Worm (Caenorhabditis elegans) whole organism, L4 larva: ENCODE results near the gene flp-24.
A peak's percentile ranks its signal among the peaks of the same experiment; 100 is the strongest.

ENCODE experiments used
- F10B5.3 ChIP-seq: sonication (generic microtip); optimal IDR thresholded peaks from 2 replicates; lab custom pipeline; 2016; ENCODE audit warnings: mild to moderate bottlenecking, missing genetic modification characterization, missing compliant biosample characterization
- F37D6.2 ChIP-seq: sonication (generic microtip); optimal IDR thresholded peaks from 2 replicates; lab custom pipeline; 2016; ENCODE audit warnings: mild to moderate bottlenecking, missing genetic modification characterization, missing compliant biosample characterization
- F49E8.2 ChIP-seq: sonication (generic microtip); optimal IDR thresholded peaks from 2 replicates; lab custom pipeline; 2016; ENCODE audit warnings: missing compliant biosample characterization, mild to moderate bottlenecking, missing genetic modification characterization, borderline replicate concordance
- R02D3.7 ChIP-seq: fragments of 150-350 bp; sonication (generic microtip); optimal IDR thresholded peaks from 3 replicates; lab custom pipeline; 2014; ENCODE audit warnings: missing biosample characterization, missing genetic modification characterization
- T20F7.1 ChIP-seq: fragments of 200-800 bp; sonication (Bioruptor generic); optimal IDR thresholded peaks from 2 replicates; lab custom pipeline; 2018; ENCODE audit warnings: mild to moderate bottlenecking, missing genetic modification characterization, missing compliant biosample characterization
- Y48G9A.11 ChIP-seq: fragments of 200-800 bp; sonication (Bioruptor generic); IDR thresholded peaks from 2 replicates; pipeline ENCODE4 v1.3.6; 2022; ENCODE audit warnings: missing genetic modification reagents, missing genetic modification characterization, missing compliant biosample characterization
- ZK337.2 ChIP-seq: fragments of 200-800 bp; sonication (Bioruptor generic); IDR thresholded peaks from 2 replicates; pipeline ENCODE4 v1.3.6; 2022; ENCODE audit warnings: missing genetic modification reagents, missing genetic modification characterization, missing compliant biosample characterization
- aha-1 ChIP-seq: fragments of 150-350 bp; peaks from one replicate; lab custom pipeline; 2014; ENCODE audit warnings: missing biosample characterization, missing genetic modification characterization
- ama-1 ChIP-seq: fragments of 150-350 bp; optimal IDR thresholded peaks from 2 replicates; lab custom pipeline; 2014; ENCODE audit warnings: inconsistent platforms, mixed read lengths
- ceh-62 ChIP-seq: sonication (generic microtip); optimal IDR thresholded peaks from 2 replicates; lab custom pipeline; 2017; ENCODE audit warnings: missing biosample characterization, missing genetic modification characterization
- ceh-82 ChIP-seq: sonication (generic microtip); optimal IDR thresholded peaks from 2 replicates; lab custom pipeline; 2017; ENCODE audit warnings: missing biosample characterization, missing genetic modification characterization
- ces-1 ChIP-seq: fragments of 150-350 bp; sonication (generic microtip); optimal IDR thresholded peaks from 4 replicates; lab custom pipeline; 2014; ENCODE audit warnings: missing biosample characterization, missing genetic modification reagents, missing genetic modification characterization
- cey-2 ChIP-seq: sonication (generic microtip); optimal IDR thresholded peaks from 3 replicates; lab custom pipeline; 2017; ENCODE audit warnings: missing genetic modification characterization, mild to moderate bottlenecking, missing compliant biosample characterization, antibody characterized with exemption, borderline replicate concordance; ENCODE audit not compliant: insufficient read depth
- ctbp-1 ChIP-seq: fragments of 200-800 bp; sonication (Bioruptor generic); IDR thresholded peaks from 2 replicates; pipeline ENCODE4 v1.3.6; 2022; ENCODE audit warnings: missing genetic modification reagents, missing genetic modification characterization, missing compliant biosample characterization
- dmd-6 ChIP-seq: fragments of 200-800 bp; sonication (Bioruptor generic); IDR thresholded peaks from 2 replicates; pipeline ENCODE4 v1.3.6; 2022; ENCODE audit warnings: missing genetic modification reagents, missing genetic modification characterization, missing compliant biosample characterization
- dmd-8 ChIP-seq: fragments of 200-800 bp; sonication (Bioruptor generic); IDR thresholded peaks from 2 replicates; pipeline ENCODE4 v1.3.6; 2022; ENCODE audit warnings: missing genetic modification characterization, missing compliant biosample characterization
- egl-27 ChIP-seq: sonication (generic microtip); optimal IDR thresholded peaks from 3 replicates; lab custom pipeline; 2017; ENCODE audit warnings: missing biosample characterization, missing genetic modification reagents, missing genetic modification characterization
- fkh-10 ChIP-seq: fragments of 150-350 bp; optimal IDR thresholded peaks from 2 replicates; lab custom pipeline; 2014; ENCODE audit warnings: missing biosample characterization, missing genetic modification reagents, missing genetic modification characterization
- hlh-11 ChIP-seq: fragments of 200-800 bp; sonication (Bioruptor generic); optimal IDR thresholded peaks from 2 replicates; lab custom pipeline; 2018; ENCODE audit warnings: mild to moderate bottlenecking, missing genetic modification characterization, missing compliant biosample characterization
- hlh-30 ChIP-seq: sonication (generic microtip); optimal IDR thresholded peaks from 2 replicates; lab custom pipeline; 2017; ENCODE audit warnings: antibody characterized with exemption, mild to moderate bottlenecking, missing genetic modification characterization, missing compliant biosample characterization; ENCODE audit not compliant: insufficient read depth
- lin-15B ChIP-seq: fragments of 150-350 bp; sonication (generic microtip); optimal IDR thresholded peaks from 3 replicates; lab custom pipeline; 2014; ENCODE audit warnings: missing biosample characterization, missing genetic modification characterization
- lin-29 ChIP-seq: fragments of 200-800 bp; sonication (Bioruptor generic); IDR thresholded peaks from 2 replicates; pipeline ENCODE4 v1.3.6; 2022; ENCODE audit warnings: missing genetic modification reagents, missing genetic modification characterization, missing compliant biosample characterization
- lir-3 ChIP-seq: sonication (generic microtip); optimal IDR thresholded peaks from 2 replicates; lab custom pipeline; 2016; ENCODE audit warnings: mild to moderate bottlenecking, missing genetic modification characterization, missing compliant biosample characterization
- mdl-1 ChIP-seq, 2 experiments: fragments of 150-350 bp in 1 of 2; sonication (generic microtip) in 1 of 2; optimal IDR thresholded peaks; 2 replicates each; lab custom pipeline; 2014 to 2017; ENCODE audit warnings: missing biosample characterization in 2 of 2, missing genetic modification characterization in 2 of 2
- mes-2 ChIP-seq: sonication (generic microtip); optimal IDR thresholded peaks from 2 replicates; lab custom pipeline; 2016; ENCODE audit warnings: missing genotype, mild to moderate bottlenecking, missing genetic modification characterization, missing compliant biosample characterization; ENCODE audit not compliant: poor library complexity, severe bottlenecking
- mxl-2 ChIP-seq: fragments of 200-800 bp; sonication (Bioruptor generic); conservative IDR thresholded peaks from 2 replicates; pipeline ENCODE4 v1.3.6; 2022; ENCODE audit warnings: missing genetic modification reagents, missing genetic modification characterization, missing compliant biosample characterization
- mxl-3 ChIP-seq: fragments of 200-800 bp; sonication (Bioruptor generic); optimal IDR thresholded peaks from 2 replicates; lab custom pipeline; 2018; ENCODE audit warnings: mild to moderate bottlenecking, missing genetic modification characterization, missing compliant biosample characterization
- nhr-237 ChIP-seq: sonication (generic microtip); optimal IDR thresholded peaks from 2 replicates; lab custom pipeline; 2017; ENCODE audit warnings: missing biosample characterization, missing genetic modification characterization
- nhr-28 ChIP-seq: fragments of 150-350 bp; optimal IDR thresholded peaks from 2 replicates; lab custom pipeline; 2014; ENCODE audit warnings: missing biosample characterization, missing genetic modification characterization
- nhr-41 ChIP-seq: fragments of 200-800 bp; sonication (Bioruptor generic); IDR thresholded peaks from 2 replicates; pipeline ENCODE4 v1.3.6; 2022; ENCODE audit warnings: missing genetic modification reagents, missing genetic modification characterization, missing compliant biosample characterization
- nhr-48 ChIP-seq: sonication (generic microtip); optimal IDR thresholded peaks from 2 replicates; lab custom pipeline; 2016; ENCODE audit warnings: mild to moderate bottlenecking, missing genetic modification characterization, missing compliant biosample characterization
- nhr-6 ChIP-seq: fragments of 150-350 bp; optimal IDR thresholded peaks from 2 replicates; lab custom pipeline; 2014; ENCODE audit warnings: missing biosample characterization, missing genetic modification characterization
- pha-4 ChIP-seq, 2 experiments: fragments of 150-350 bp in 1 of 2; fragments of 200-800 bp in 1 of 2; sonication (Bioruptor generic) in 1 of 2; IDR thresholded peaks in 1 of 2; optimal IDR thresholded peaks in 1 of 2; 2 replicates each; pipeline versions ENCODE4 v1.3.6 to Lab custom; 2014 to 2022; ENCODE audit warnings: missing genetic modification characterization in 2 of 2, missing genetic modification reagents in 2 of 2, missing biosample characterization in 1 of 2, missing compliant biosample characterization in 1 of 2
- skn-1 ChIP-seq: fragments of 150-350 bp; optimal IDR thresholded peaks from 2 replicates; lab custom pipeline; 2014; ENCODE audit warnings: missing biosample characterization, missing genetic modification characterization
- snpc-1.2 ChIP-seq: fragments of 200-800 bp; sonication (Bioruptor generic); IDR thresholded peaks from 2 replicates; pipeline ENCODE4 v1.3.6; 2022; ENCODE audit warnings: missing genetic modification reagents, missing genetic modification characterization, missing compliant biosample characterization
- spr-3 ChIP-seq: fragments of 200-800 bp; sonication (Bioruptor generic); optimal IDR thresholded peaks from 2 replicates; lab custom pipeline; 2018; ENCODE audit warnings: mild to moderate bottlenecking, missing genetic modification characterization, missing compliant biosample characterization
- unc-62 ChIP-seq, 3 experiments: fragments of 150-350 bp in 1 of 3; sonication (generic microtip); optimal IDR thresholded peaks in 2 of 3; peaks in 1 of 3; 1 replicate in 1 of 3; 2 replicates in 2 of 3; lab custom pipeline; 2014 to 2017; ENCODE audit warnings: missing biosample characterization in 3 of 3, missing genetic modification characterization in 3 of 3, missing genetic modification reagents in 3 of 3, missing genotype in 1 of 3
- vab-7 ChIP-seq: fragments of 200-800 bp; sonication (Bioruptor generic); IDR thresholded peaks from 2 replicates; pipeline ENCODE4 v1.3.6; 2022; ENCODE audit warnings: missing genetic modification reagents, missing genetic modification characterization, missing compliant biosample characterization
- zfp-2 ChIP-seq: sonication (generic microtip); optimal IDR thresholded peaks from 2 replicates; lab custom pipeline; 2016; ENCODE audit warnings: mild to moderate bottlenecking, missing genetic modification characterization, missing compliant biosample characterization
- zip-2 ChIP-seq: fragments of 150-350 bp; optimal IDR thresholded peaks from 2 replicates; lab custom pipeline; 2014; ENCODE audit warnings: missing biosample characterization, missing genetic modification characterization

flp-24 gene

ce11 chrIII:757981-758380 lies 33.1 kb downstream of the flp-24 start, which contains the start of gene T17H7.7:
Gene T17H7.7, minus strand, starts transcription at chrIII:758081.
- TF ChIP-seq unc-62 (GFP tag; optimal IDR thresholded peaks at IDR 0.05 in 1 of 2; lab: Kevin White, UChicago) (peak in 1 of 2 experiments; percentile 1), unc-62 (tag; optimal IDR thresholded peaks at IDR 0.05; lab: Kevin White, UChicago) (no peak), R02D3.7 (tag; lab: Kevin White, UChicago) (no peak)

- TF ChIP-seq zfp-2 (tag; lab: Kevin White, UChicago): no peak
- no peak for TF ChIP-seq F10B5.3 (tag; lab: Kevin White, UChicago)
- TF ChIP-seq hlh-30 (tag; lab: Kevin White, UChicago): peak; percentile 46
- TF ChIP-seq aha-1 (tag; lab: Kevin White, UChicago): no peak
- TF ChIP-seq nhr-48 (tag; lab: Kevin White, UChicago): peak; percentile 75
- TF ChIP-seq skn-1 (tag; lab: Kevin White, UChicago): no peak
- no peak for TF ChIP-seq dmd-6 (GFP tag; lab: Robert Waterston, UW)
- no peak for TF ChIP-seq F37D6.2 (tag; lab: Kevin White, UChicago)
- peak in 1 of 2 experiments; percentile 36 for TF ChIP-seq mdl-1 (tag; optimal IDR thresholded peaks at IDR 0.05; lab: Kevin White, UChicago)
- 0 out of 2 replicates have a peak, but pooled peaks have one; percentile 10 for TF ChIP-seq Y48G9A.11 (GFP tag; lab: Robert Waterston, UW)
- TF ChIP-seq fkh-10 (GFP tag; lab: Kevin White, UChicago): no peak
- TF ChIP-seq nhr-28: no peak
- TF ChIP-seq dmd-8: no peak
- TF ChIP-seq pha-4 (GFP tag; IDR thresholded peaks at IDR 0.05; lab: Robert Waterston, UW): no peak
- no peak for TF ChIP-seq pha-4 (tag; optimal IDR thresholded peaks at IDR 0.05; lab: Kevin White, UChicago)
- no peak for TF ChIP-seq snpc-1.2 (GFP tag; lab: Robert Waterston, UW)
- TF ChIP-seq ceh-82 (tag; lab: Kevin White, UChicago): no peak
- TF ChIP-seq lin-15B (tag; lab: Kevin White, UChicago): no peak
- TF ChIP-seq cey-2 (tag; lab: Kevin White, UChicago): no peak
- no peak for TF ChIP-seq nhr-237 (tag; lab: Kevin White, UChicago)
- TF ChIP-seq nhr-41 (GFP tag; lab: Robert Waterston, UW): no peak
- TF ChIP-seq hlh-11: peak; percentile 58
- TF ChIP-seq ctbp-1 (GFP tag; lab: Robert Waterston, UW): no peak
- TF ChIP-seq egl-27 (tag; lab: Kevin White, UChicago): no peak
- TF ChIP-seq ces-1 (GFP tag; lab: Kevin White, UChicago): no peak
- no peak for TF ChIP-seq mes-2 (tag; lab: Kevin White, UChicago)
- TF ChIP-seq ceh-62 (tag; lab: Kevin White, UChicago): no peak
- no peak for TF ChIP-seq ZK337.2 (GFP tag; lab: Robert Waterston, UW)
- no peak for TF ChIP-seq ama-1 (lab: Kevin White, UChicago)
- TF ChIP-seq nhr-6 (tag; lab: Kevin White, UChicago): no peak
- no peak for TF ChIP-seq T20F7.1 (GFP tag; lab: Kevin White, UChicago)
- no peak for TF ChIP-seq spr-3 (GFP tag; lab: Kevin White, UChicago)
- no peak for TF ChIP-seq zip-2 (tag; lab: Kevin White, UChicago)
- TF ChIP-seq vab-7 (GFP tag; lab: Robert Waterston, UW): no peak
- no peak for TF ChIP-seq mxl-2 (GFP tag; lab: Robert Waterston, UW)
- no peak for TF ChIP-seq lin-29 (GFP tag; lab: Robert Waterston, UW)
- TF ChIP-seq F49E8.2 (tag; lab: Kevin White, UChicago): no peak
- TF ChIP-seq lir-3 (tag; lab: Kevin White, UChicago): no peak
- TF ChIP-seq mxl-3: peak; percentile 8
- TF ChIP-seq, all 104 proteins: peak for 6
Measured at ce11 chrIII:759675-760074, 34.8 kb downstream of the flp-24 start.
